Fruit fly (Drosophila melanogaster) whole organism, embryonic: ENCODE results near the gene CG34303.
A peak's percentile ranks its signal among the peaks of the same experiment; 100 is the strongest.

Source experiments
- Aef1 ChIP-seq: fragments of 200-800 bp; sonication (Bioruptor generic); IDR thresholded peaks from 3 replicates; pipeline ENCODE4 v1.3.6; 2022; ENCODE audit warnings: missing biosample characterization, missing genetic modification characterization
- Bdp1 ChIP-seq: fragments of 200-800 bp; sonication (Bioruptor generic); optimal IDR thresholded peaks from 3 replicates; lab custom pipeline; 2016; ENCODE audit warnings: missing biosample characterization, missing genetic modification characterization
- CG10209 ChIP-seq: fragments of 200-800 bp; sonication (Bioruptor generic); optimal IDR thresholded peaks from 3 replicates; lab custom pipeline; 2017; ENCODE audit warnings: missing biosample characterization, mild to moderate bottlenecking, missing genetic modification characterization, missing genetic modification reagents
- CG1024 ChIP-seq: fragments of 200-800 bp; sonication (Bioruptor generic); IDR thresholded peaks from 2 replicates; pipeline ENCODE4 v1.3.6; 2022; ENCODE audit warnings: missing biosample characterization, missing genetic modification characterization
- CG10321 ChIP-seq: fragments of 200-800 bp; sonication (Bioruptor generic); IDR thresholded peaks from 2 replicates; pipeline ENCODE4 v1.3.6; 2022; ENCODE audit warnings: missing biosample characterization, missing genetic modification characterization
- CG10959 ChIP-seq: fragments of 200-800 bp; sonication (Bioruptor generic); IDR thresholded peaks from 2 replicates; pipeline ENCODE4 v1.3.6; 2022; ENCODE audit warnings: missing biosample characterization, missing genetic modification characterization
- CG11696 ChIP-seq: fragments of 200-800 bp; sonication (Bioruptor generic); IDR thresholded peaks from 2 replicates; pipeline ENCODE4 v1.3.6; 2022; ENCODE audit warnings: missing biosample characterization, missing genetic modification characterization
- CG12071 ChIP-seq: fragments of 200-800 bp; sonication (Bioruptor generic); optimal IDR thresholded peaks from 3 replicates; lab custom pipeline; 2018; ENCODE audit warnings: missing biosample characterization, mild to moderate bottlenecking, missing genetic modification characterization
- CG1233 ChIP-seq: fragments of 200-800 bp; sonication (Bioruptor generic); optimal IDR thresholded peaks from 4 replicates; lab custom pipeline; 2018; ENCODE audit warnings: missing biosample characterization, mild to moderate bottlenecking, missing genetic modification characterization
- CG12942 ChIP-seq: fragments of 200-800 bp; sonication (Bioruptor generic); optimal IDR thresholded peaks from 3 replicates; lab custom pipeline; 2016; ENCODE audit warnings: missing biosample characterization, missing genetic modification characterization
- CG15269 ChIP-seq: fragments of 200-800 bp; sonication (Bioruptor generic); optimal IDR thresholded peaks from 2 replicates; lab custom pipeline; 2018; ENCODE audit warnings: missing biosample characterization, mild to moderate bottlenecking, missing genetic modification characterization, moderate library complexity
- CG4617 ChIP-seq: fragments of 200-800 bp; sonication (Bioruptor generic); optimal IDR thresholded peaks from 3 replicates; lab custom pipeline; 2016; ENCODE audit warnings: missing biosample characterization, missing genetic modification characterization, borderline replicate concordance
- CG7963 ChIP-seq: fragments of 200-800 bp; sonication (Bioruptor generic); IDR thresholded peaks from 3 replicates; pipeline ENCODE4 v1.3.6; 2022; ENCODE audit warnings: missing biosample characterization, missing genetic modification characterization; ENCODE audit not compliant: partially characterized antibody
- CG7987 ChIP-seq: fragments of 200-800 bp; sonication (Bioruptor generic); optimal IDR thresholded peaks from 2 replicates; lab custom pipeline; 2018; ENCODE audit warnings: missing biosample characterization, mild to moderate bottlenecking, missing genetic modification characterization, moderate library complexity
- D ChIP-seq, 2 experiments: fragments of 200-800 bp in 1 of 2; fragments of >200 bp in 1 of 2; sonication (Bioruptor generic) in 1 of 2; optimal IDR thresholded peaks; 2 replicates in 1 of 2; 3 replicates in 1 of 2; lab custom pipeline; 2017; ENCODE audit warnings: mild to moderate bottlenecking in 1 of 2, missing biosample characterization in 1 of 2, missing genetic modification characterization in 1 of 2, missing genetic modification reagents in 1 of 2
- Dad ChIP-seq: fragments of 200-800 bp; sonication (Bioruptor generic); optimal IDR thresholded peaks from 3 replicates; lab custom pipeline; 2016; ENCODE audit warnings: missing biosample characterization, missing genetic modification characterization
- ERR ChIP-seq: fragments of 200-800 bp; sonication (Bioruptor generic); optimal IDR thresholded peaks from 2 replicates; lab custom pipeline; 2016; ENCODE audit warnings: missing biosample characterization, missing genetic modification characterization
- Elba2 ChIP-seq: fragments of 200-800 bp; sonication (Bioruptor generic); optimal IDR thresholded peaks from 3 replicates; lab custom pipeline; 2016; ENCODE audit warnings: missing biosample characterization, missing genetic modification characterization
- HLH54F ChIP-seq: fragments of 200-800 bp; sonication (Bioruptor generic); optimal IDR thresholded peaks from 3 replicates; lab custom pipeline; 2016; ENCODE audit warnings: missing biosample characterization, missing genetic modification characterization
- Hey ChIP-seq: fragments of 200-800 bp; sonication (Bioruptor generic); optimal IDR thresholded peaks from 3 replicates; lab custom pipeline; 2018; ENCODE audit warnings: missing biosample characterization, mild to moderate bottlenecking, missing genetic modification characterization
- Hmx ChIP-seq: fragments of 200-800 bp; sonication (Bioruptor generic); optimal IDR thresholded peaks from 2 replicates; lab custom pipeline; 2016; ENCODE audit warnings: missing biosample characterization, missing genetic modification characterization
- Hr51 ChIP-seq, 2 experiments: fragments of 200-800 bp; sonication (Bioruptor generic); optimal IDR thresholded peaks; 2 replicates in 1 of 2; 3 replicates in 1 of 2; lab custom pipeline; 2016 to 2018; ENCODE audit warnings: missing biosample characterization in 2 of 2, missing genetic modification characterization in 2 of 2, mild to moderate bottlenecking in 1 of 2, moderate library complexity in 1 of 2
- Lhr ChIP-seq: fragments of 200-800 bp; sonication (Bioruptor generic); optimal IDR thresholded peaks from 3 replicates; lab custom pipeline; 2017; ENCODE audit warnings: mild to moderate bottlenecking, missing biosample characterization, missing genetic modification reagents, missing genetic modification characterization
- MBD-R2 ChIP-seq: fragments of 200-800 bp; sonication (Bioruptor generic); IDR thresholded peaks from 2 replicates; pipeline ENCODE4 v1.3.6; 2022; ENCODE audit warnings: missing biosample characterization, missing genetic modification characterization
- MESR4 ChIP-seq: fragments of 200-800 bp; sonication (Bioruptor generic); optimal IDR thresholded peaks from 2 replicates; lab custom pipeline; 2018; ENCODE audit warnings: missing biosample characterization, mild to moderate bottlenecking, missing genetic modification characterization, moderate library complexity
- Max ChIP-seq: fragments of 200-800 bp; sonication (Bioruptor generic); optimal IDR thresholded peaks from 2 replicates; lab custom pipeline; 2016; ENCODE audit warnings: missing biosample characterization, mild to moderate bottlenecking, missing genetic modification characterization
- NC2β ChIP-seq: fragments of 200-800 bp; sonication (Bioruptor generic); optimal IDR thresholded peaks from 2 replicates; lab custom pipeline; 2016; ENCODE audit warnings: missing biosample characterization, missing genetic modification characterization
- Sry-δ ChIP-seq: fragments of 200-800 bp; sonication (Bioruptor generic); optimal IDR thresholded peaks from 2 replicates; lab custom pipeline; 2016; ENCODE audit warnings: missing biosample characterization, missing genetic modification characterization
- bcd ChIP-seq: fragments of 200-800 bp; sonication (Bioruptor generic); optimal IDR thresholded peaks from 2 replicates; lab custom pipeline; 2017; ENCODE audit warnings: missing biosample characterization, mild to moderate bottlenecking, missing genetic modification characterization
- caup ChIP-seq: fragments of 200-800 bp; sonication (Bioruptor generic); optimal IDR thresholded peaks from 3 replicates; lab custom pipeline; 2017; ENCODE audit warnings: missing biosample characterization, mild to moderate bottlenecking, missing genetic modification characterization, moderate library complexity; ENCODE audit not compliant: severe bottlenecking
- crp ChIP-seq, 2 experiments: fragments of 200-800 bp; sonication (Bioruptor generic); optimal IDR thresholded peaks; 2 replicates in 1 of 2; 3 replicates in 1 of 2; lab custom pipeline; 2017; ENCODE audit warnings: missing biosample characterization in 2 of 2, missing genetic modification characterization in 2 of 2, mild to moderate bottlenecking in 1 of 2, moderate library complexity in 1 of 2
- ems ChIP-seq: fragments of 200-800 bp; sonication (Bioruptor generic); optimal IDR thresholded peaks from 3 replicates; lab custom pipeline; 2016; ENCODE audit warnings: missing biosample characterization, missing genetic modification characterization
- eyg ChIP-seq: fragments of 200-800 bp; sonication (Bioruptor generic); optimal IDR thresholded peaks from 3 replicates; lab custom pipeline; 2016; ENCODE audit warnings: missing biosample characterization, missing genetic modification characterization
- fru ChIP-seq: fragments of >200 bp; optimal IDR thresholded peaks from 2 replicates; lab custom pipeline; 2017
- gfzf ChIP-seq: fragments of 200-800 bp; sonication (Bioruptor generic); optimal IDR thresholded peaks from 2 replicates; lab custom pipeline; 2016; ENCODE audit warnings: missing biosample characterization, mild to moderate bottlenecking, missing genetic modification characterization, moderate library complexity
- gsb-n ChIP-seq: fragments of 200-800 bp; sonication (Bioruptor generic); optimal IDR thresholded peaks from 3 replicates; lab custom pipeline; 2018; ENCODE audit warnings: missing biosample characterization, mild to moderate bottlenecking, missing genetic modification characterization
- insv ChIP-seq, 2 experiments: fragments of 200-800 bp; sonication (Bioruptor generic); optimal IDR thresholded peaks; 3 replicates each; lab custom pipeline; 2016 to 2018; ENCODE audit warnings: missing biosample characterization in 2 of 2, missing genetic modification characterization in 2 of 2
- kay ChIP-seq: fragments of 200-800 bp; sonication (Bioruptor generic); optimal IDR thresholded peaks from 2 replicates; lab custom pipeline; 2016; ENCODE audit warnings: missing biosample characterization, missing genetic modification characterization
- mirr ChIP-seq: fragments of 200-800 bp; sonication (Bioruptor generic); optimal IDR thresholded peaks from 3 replicates; lab custom pipeline; 2018; ENCODE audit warnings: missing biosample characterization, mild to moderate bottlenecking, missing genetic modification characterization
- nerfin-2 ChIP-seq: fragments of 200-800 bp; sonication (Bioruptor generic); IDR thresholded peaks from 2 replicates; pipeline ENCODE4 v1.3.6; 2022; ENCODE audit warnings: missing biosample characterization, missing genetic modification characterization; ENCODE audit not compliant: partially characterized antibody
- onecut ChIP-seq: fragments of 200-800 bp; sonication (Bioruptor generic); IDR thresholded peaks from 2 replicates; pipeline ENCODE4 v1.3.6; 2022; ENCODE audit warnings: missing biosample characterization, missing genetic modification characterization
- peb ChIP-seq: fragments of 200-800 bp; sonication (Bioruptor generic); IDR thresholded peaks from 2 replicates; pipeline ENCODE4 v1.3.6; 2022; ENCODE audit warnings: missing biosample characterization, missing genetic modification characterization
- seq ChIP-seq: fragments of 200-800 bp; sonication (Bioruptor generic); IDR thresholded peaks from 2 replicates; pipeline ENCODE4 v1.3.6; 2022; ENCODE audit warnings: missing biosample characterization, missing genetic modification characterization
- shn ChIP-seq: fragments of 200-800 bp; sonication (Bioruptor generic); optimal IDR thresholded peaks from 3 replicates; lab custom pipeline; 2016; ENCODE audit warnings: missing biosample characterization, missing genetic modification characterization
- slbo ChIP-seq: fragments of 200-800 bp; sonication (Bioruptor generic); IDR thresholded peaks from 2 replicates; pipeline ENCODE4 v1.3.6; 2022; ENCODE audit warnings: missing biosample characterization, missing genetic modification characterization
- stwl ChIP-seq: fragments of 200-800 bp; sonication (Bioruptor generic); optimal IDR thresholded peaks from 3 replicates; lab custom pipeline; 2018; ENCODE audit warnings: missing biosample characterization, mild to moderate bottlenecking, missing genetic modification characterization, moderate library complexity
- trem ChIP-seq: fragments of 200-800 bp; optimal IDR thresholded peaks from 3 replicates; lab custom pipeline; 2019; ENCODE audit warnings: missing biosample characterization, mild to moderate bottlenecking, missing genetic modification characterization, moderate library complexity
- usp ChIP-seq: fragments of >200 bp; optimal IDR thresholded peaks from 2 replicates; lab custom pipeline; 2017; ENCODE audit warnings: missing biosample characterization, missing genetic modification characterization
- wdn ChIP-seq: fragments of 200-800 bp; sonication (Bioruptor generic); IDR thresholded peaks from 2 replicates; pipeline ENCODE4 v1.3.6; 2022; ENCODE audit warnings: missing biosample characterization, missing genetic modification characterization
- zfh2 ChIP-seq: fragments of 200-800 bp; sonication (Bioruptor generic); optimal IDR thresholded peaks from 2 replicates; lab custom pipeline; 2016; ENCODE audit warnings: missing biosample characterization, missing genetic modification characterization

CG34303 gene

dm6 chr3R:10170356-10170876, 18.7 kb upstream of the CG34303 start, which contains the start of gene Best1 (continued):
- TF ChIP-seq Bdp1: no peak
- TF ChIP-seq CG1024 (GFP tag; lab: Robert Waterston, UW): peak; percentile 83
- TF ChIP-seq caup (GFP tag; lab: Kevin White, UChicago): peak; percentile 94
- TF ChIP-seq D (optimal IDR thresholded peaks at IDR 0.05; lab: Kevin White, UChicago): no peak
- TF ChIP-seq D (GFP tag; optimal IDR thresholded peaks at IDR 0.05; lab: Kevin White, UChicago): peak; percentile 83
- TF ChIP-seq seq: peak; percentile 80
- peak; percentile 50 for TF ChIP-seq ems (GFP tag; lab: Kevin White, UChicago)
- peak; percentile 63 for TF ChIP-seq Dad
- TF ChIP-seq CG7987 (GFP tag; lab: Kevin White, UChicago): peak; percentile 77
- TF ChIP-seq CG10321 (GFP tag; lab: Robert Waterston, UW): peak; percentile 68
- no peak for TF ChIP-seq gfzf (GFP tag; lab: Kevin White, UChicago)
- no peak for TF ChIP-seq NC2β (GFP tag; lab: Kevin White, UChicago)
- peak; percentile 12 for TF ChIP-seq Sry-δ (GFP tag; lab: Kevin White, UChicago)
- peak; percentile 70 for TF ChIP-seq Max (GFP tag; lab: Kevin White, UChicago)
- TF ChIP-seq stwl (tag; lab: Kevin White, UChicago): peak; percentile 41
- peak; percentile 78 for TF ChIP-seq HLH54F (GFP tag; lab: Kevin White, UChicago)
- TF ChIP-seq CG1233: peak; percentile 90
- peak in 1 of 2 experiments; percentile 43 for TF ChIP-seq crp (GFP tag; optimal IDR thresholded peaks at IDR 0.05; lab: Kevin White, UChicago)
- peak; percentile 37 for TF ChIP-seq CG4617
- peak; percentile 91 for TF ChIP-seq gsb-n
- TF ChIP-seq CG12942 (GFP tag; lab: Kevin White, UChicago): peak; percentile 64
- peak; percentile 54 for TF ChIP-seq nerfin-2
- TF ChIP-seq Hmx (GFP tag; lab: Kevin White, UChicago): no peak
- TF ChIP-seq kay (GFP tag; lab: Kevin White, UChicago): peak; percentile 61
- no peak for TF ChIP-seq ERR
- TF ChIP-seq bcd: peak; percentile 91
- peak; percentile 84 for TF ChIP-seq Aef1
- TF ChIP-seq eyg (GFP tag; lab: Kevin White, UChicago): peak; percentile 51
- TF ChIP-seq slbo: peak; percentile 96
- peak; percentile 61 for TF ChIP-seq shn (GFP tag; lab: Kevin White, UChicago)
- TF ChIP-seq insv (GFP tag; optimal IDR thresholded peaks at IDR 0.05; lab: Kevin White, UChicago): peak in 1 of 2 experiments; percentile 64
- TF ChIP-seq wdn (GFP tag; lab: Robert Waterston, UW): peak; percentile 86
- TF ChIP-seq CG12071: peak; percentile 80
- TF ChIP-seq MBD-R2 (GFP tag; lab: Robert Waterston, UW): peak; percentile 85
- no peak for TF ChIP-seq usp (GFP tag; lab: Kevin White, UChicago)
- peak; percentile 68 for TF ChIP-seq zfh2 (GFP tag; lab: Kevin White, UChicago)
- peak; percentile 71 for TF ChIP-seq CG11696 (GFP tag; lab: Robert Waterston, UW)
- peak; percentile 68 for TF ChIP-seq mirr (GFP tag; lab: Kevin White, UChicago)
- TF ChIP-seq Elba2: peak; percentile 23
- TF ChIP-seq Hey (tag; lab: Kevin White, UChicago): peak; percentile 27
- TF ChIP-seq fru (lab: Kevin White, UChicago): no peak
- TF ChIP-seq Lhr (GFP tag; lab: Kevin White, UChicago): peak; percentile 67
- peak; percentile 29 for TF ChIP-seq MESR4 (GFP tag; lab: Kevin White, UChicago)
- peak; percentile 80 to 93 for TF ChIP-seq Hr51 (GFP tag; optimal IDR thresholded peaks at IDR 0.05; lab: Kevin White, UChicago)
- TF ChIP-seq CG7963 (GFP tag; lab: Robert Waterston, UW): no peak
- peak; percentile 85 for TF ChIP-seq trem (tag; lab: Kevin White, UChicago)
- peak; percentile 91 for TF ChIP-seq CG10209 (GFP tag; lab: Kevin White, UChicago)
- TF ChIP-seq onecut (GFP tag; lab: Robert Waterston, UW): peak; percentile 82
- peak; percentile 95 for TF ChIP-seq CG15269 (tag; lab: Kevin White, UChicago)
- peak; percentile 92 for TF ChIP-seq CG10959
- TF ChIP-seq peb (GFP tag; lab: Robert Waterston, UW): peak; percentile 76
